Fruit fly (Drosophila melanogaster) whole organism, embryonic: ENCODE measurements around the gene CG12012.
A peak's percentile ranks its signal among the peaks of the same experiment; 100 is the strongest.

Source experiments
- B-H2 ChIP-seq: fragments of 200-800 bp; sonication (Bioruptor generic); optimal IDR thresholded peaks from 2 replicates; lab custom pipeline; 2018; ENCODE audit warnings: missing biosample characterization, mild to moderate bottlenecking, missing genetic modification characterization
- CG10147 ChIP-seq: fragments of 200-800 bp; sonication (Bioruptor generic); optimal IDR thresholded peaks from 2 replicates; lab custom pipeline; 2019; ENCODE audit warnings: missing biosample characterization, mild to moderate bottlenecking, missing genetic modification characterization, moderate library complexity
- CG10366 ChIP-seq: fragments of 200-800 bp; sonication (Bioruptor generic); IDR thresholded peaks from 2 replicates; pipeline ENCODE4 v1.3.6; 2022; ENCODE audit warnings: missing biosample characterization, missing genetic modification characterization
- CG12391 ChIP-seq: fragments of 200-800 bp; sonication (Bioruptor generic); optimal IDR thresholded peaks from 3 replicates; lab custom pipeline; 2018; ENCODE audit warnings: missing biosample characterization, mild to moderate bottlenecking, missing genetic modification characterization, moderate library complexity
- CG13287 ChIP-seq: fragments of 200-800 bp; sonication (Bioruptor generic); IDR thresholded peaks from 2 replicates; pipeline ENCODE4 v1.3.6; 2022; ENCODE audit warnings: missing biosample characterization, missing genetic modification characterization; ENCODE audit not compliant: partially characterized antibody
- CG14441 ChIP-seq: fragments of 200-800 bp; sonication (Bioruptor generic); IDR thresholded peaks from 2 replicates; pipeline ENCODE4 v1.3.6; 2022; ENCODE audit warnings: missing biosample characterization, missing genetic modification characterization
- CG15601 ChIP-seq: fragments of 200-800 bp; sonication (Bioruptor generic); optimal IDR thresholded peaks from 3 replicates; lab custom pipeline; 2019; ENCODE audit warnings: missing biosample characterization, mild to moderate bottlenecking, missing genetic modification characterization, moderate library complexity
- CG17612 ChIP-seq: fragments of 200-800 bp; sonication (Bioruptor generic); IDR thresholded peaks from 2 replicates; pipeline ENCODE4 v1.3.6; 2022; ENCODE audit warnings: missing biosample characterization, missing genetic modification characterization
- CG2120 ChIP-seq: fragments of 200-800 bp; sonication (Bioruptor generic); optimal IDR thresholded peaks from 3 replicates; lab custom pipeline; 2016; ENCODE audit warnings: missing biosample characterization, missing genetic modification characterization
- CG2875 ChIP-seq: fragments of 200-800 bp; sonication (Bioruptor generic); optimal IDR thresholded peaks from 2 replicates; lab custom pipeline; 2017; ENCODE audit warnings: missing biosample characterization, mild to moderate bottlenecking, missing genetic modification characterization, missing genetic modification reagents
- CG32772 ChIP-seq: fragments of 200-800 bp; sonication (Bioruptor generic); IDR thresholded peaks from 2 replicates; pipeline ENCODE4 v1.3.6; 2022; ENCODE audit warnings: missing biosample characterization, missing genetic modification characterization
- CG4282 ChIP-seq: fragments of 200-800 bp; sonication (Bioruptor generic); optimal IDR thresholded peaks from 2 replicates; lab custom pipeline; 2016; ENCODE audit warnings: missing biosample characterization, missing genetic modification characterization
- CG4404 ChIP-seq: fragments of 200-800 bp; sonication (Bioruptor generic); IDR thresholded peaks from 2 replicates; pipeline ENCODE4 v1.3.6; 2022; ENCODE audit warnings: missing biosample characterization, missing genetic modification characterization
- CG4730 ChIP-seq: fragments of 200-800 bp; sonication (Bioruptor generic); IDR thresholded peaks from 2 replicates; pipeline ENCODE4 v1.3.6; 2022; ENCODE audit warnings: missing biosample characterization, missing genetic modification characterization
- CG6272 ChIP-seq: fragments of 200-800 bp; sonication (Bioruptor generic); IDR thresholded peaks from 2 replicates; pipeline ENCODE4 v1.3.6; 2022; ENCODE audit warnings: missing biosample characterization, missing genetic modification characterization
- CG8359 ChIP-seq: fragments of 200-800 bp; sonication (Bioruptor generic); optimal IDR thresholded peaks from 2 replicates; lab custom pipeline; 2017; ENCODE audit warnings: missing biosample characterization, mild to moderate bottlenecking, missing genetic modification characterization, borderline replicate concordance
- Chrac-16 ChIP-seq: fragments of 200-800 bp; sonication (Bioruptor generic); optimal IDR thresholded peaks from 3 replicates; lab custom pipeline; 2016; ENCODE audit warnings: missing biosample characterization, missing genetic modification characterization
- CkIIα-i1 ChIP-seq: fragments of 200-800 bp; sonication (Bioruptor generic); IDR thresholded peaks from 2 replicates; pipeline ENCODE4 v1.3.6; 2022; ENCODE audit warnings: missing biosample characterization, missing genetic modification characterization
- D19B ChIP-seq: fragments of 200-800 bp; sonication (Bioruptor generic); optimal IDR thresholded peaks from 2 replicates; lab custom pipeline; 2017; ENCODE audit warnings: missing biosample characterization, mild to moderate bottlenecking, missing genetic modification characterization
- Dip2 ChIP-seq: fragments of 200-800 bp; sonication (Bioruptor generic); IDR thresholded peaks from 2 replicates; pipeline ENCODE4 v1.3.6; 2022; ENCODE audit warnings: missing biosample characterization, missing genetic modification characterization
- Dref ChIP-seq: fragments of 200-800 bp; sonication (Bioruptor generic); IDR thresholded peaks from 2 replicates; pipeline ENCODE4 v1.3.6; 2022; ENCODE audit warnings: missing biosample characterization, missing genetic modification characterization
- Gug ChIP-seq: fragments of 200-800 bp; sonication (Bioruptor generic); IDR thresholded peaks from 4 replicates; pipeline ENCODE4 v1.3.6; 2022; ENCODE audit warnings: missing biosample characterization, missing genetic modification characterization
- HLH3B ChIP-seq: fragments of 200-800 bp; sonication (Bioruptor generic); IDR thresholded peaks from 2 replicates; pipeline ENCODE4 v1.3.6; 2022; ENCODE audit warnings: missing biosample characterization, missing genetic modification characterization
- Hr51 ChIP-seq, 2 experiments: fragments of 200-800 bp; sonication (Bioruptor generic); optimal IDR thresholded peaks; 2 replicates in 1 of 2; 3 replicates in 1 of 2; lab custom pipeline; 2016 to 2018; ENCODE audit warnings: missing biosample characterization in 2 of 2, missing genetic modification characterization in 2 of 2, mild to moderate bottlenecking in 1 of 2, moderate library complexity in 1 of 2
- NC2β ChIP-seq: fragments of 200-800 bp; sonication (Bioruptor generic); optimal IDR thresholded peaks from 2 replicates; lab custom pipeline; 2016; ENCODE audit warnings: missing biosample characterization, missing genetic modification characterization
- NFAT ChIP-seq: fragments of 200-800 bp; sonication (Bioruptor generic); IDR thresholded peaks from 2 replicates; pipeline ENCODE4 v1.3.6; 2022; ENCODE audit warnings: missing biosample characterization, missing genetic modification characterization
- Neu2 ChIP-seq: fragments of 200-800 bp; sonication (Bioruptor generic); optimal IDR thresholded peaks from 3 replicates; lab custom pipeline; 2016; ENCODE audit warnings: missing biosample characterization, missing genetic modification characterization, borderline replicate concordance
- Nf-YB ChIP-seq: fragments of 200-800 bp; sonication (Bioruptor generic); optimal IDR thresholded peaks from 3 replicates; lab custom pipeline; 2019; ENCODE audit warnings: missing biosample characterization, mild to moderate bottlenecking, missing genetic modification characterization, moderate library complexity
- Pdp1 ChIP-seq, 2 experiments: fragments of 200-800 bp; sonication (Bioruptor generic); optimal IDR thresholded peaks; 3 replicates each; lab custom pipeline; 2016; ENCODE audit warnings: missing biosample characterization in 2 of 2, missing genetic modification characterization in 2 of 2, mild to moderate bottlenecking in 1 of 2, moderate library complexity in 1 of 2
- Ptx1 ChIP-seq: fragments of 200-800 bp; sonication (Bioruptor generic); IDR thresholded peaks from 2 replicates; pipeline ENCODE4 v1.3.6; 2022; ENCODE audit warnings: missing biosample characterization, missing genetic modification characterization
- Six4 ChIP-seq: fragments of 200-800 bp; sonication (Bioruptor generic); optimal IDR thresholded peaks from 2 replicates; lab custom pipeline; 2016; ENCODE audit warnings: missing biosample characterization, missing genetic modification characterization
- Trl ChIP-seq, 3 experiments: fragments of >200 bp in 2 of 3; fragments of 200-800 bp in 1 of 3; sonication (Bioruptor generic) in 1 of 3; optimal IDR thresholded peaks; 2 replicates in 1 of 3; 3 replicates in 2 of 3; lab custom pipeline; 2016 to 2017; ENCODE audit warnings: missing biosample characterization in 1 of 3, missing genetic modification characterization in 1 of 3
- al ChIP-seq: fragments of 200-800 bp; sonication (Bioruptor generic); IDR thresholded peaks from 2 replicates; pipeline ENCODE4 v1.3.6; 2022; ENCODE audit warnings: missing biosample characterization, missing genetic modification characterization
- ara ChIP-seq: fragments of 200-800 bp; sonication (Bioruptor generic); IDR thresholded peaks from 2 replicates; pipeline ENCODE4 v1.3.6; 2022; ENCODE audit warnings: missing biosample characterization, missing genetic modification characterization
- bbx ChIP-seq: fragments of 200-800 bp; sonication (Bioruptor generic); IDR thresholded peaks from 2 replicates; pipeline ENCODE4 v1.3.6; 2022; ENCODE audit warnings: missing biosample characterization, missing genetic modification characterization; ENCODE audit not compliant: partially characterized antibody
- bcd ChIP-seq: fragments of 200-800 bp; sonication (Bioruptor generic); optimal IDR thresholded peaks from 2 replicates; lab custom pipeline; 2017; ENCODE audit warnings: missing biosample characterization, mild to moderate bottlenecking, missing genetic modification characterization
- dimm ChIP-seq: fragments of 200-800 bp; sonication (Bioruptor generic); IDR thresholded peaks from 2 replicates; pipeline ENCODE4 v1.3.6; 2022; ENCODE audit warnings: missing biosample characterization, missing genetic modification characterization
- eve ChIP-seq, 2 experiments: fragments of >200 bp; optimal IDR thresholded peaks; 2 replicates each; lab custom pipeline; 2017; ENCODE audit warnings: missing biosample characterization in 2 of 2, missing genetic modification characterization in 2 of 2
- ind ChIP-seq: fragments of 200-800 bp; sonication (Bioruptor generic); optimal IDR thresholded peaks from 3 replicates; lab custom pipeline; 2016; ENCODE audit warnings: missing biosample characterization, missing genetic modification characterization
- kah ChIP-seq: fragments of 200-800 bp; sonication (Bioruptor generic); optimal IDR thresholded peaks from 2 replicates; lab custom pipeline; 2018; ENCODE audit warnings: missing biosample characterization, mild to moderate bottlenecking, missing genetic modification characterization
- ken ChIP-seq: fragments of 200-800 bp; sonication (Bioruptor generic); IDR thresholded peaks from 3 replicates; pipeline ENCODE4 v1.3.6; 2022; ENCODE audit warnings: missing biosample characterization, missing genetic modification characterization
- lab ChIP-seq: fragments of 200-800 bp; sonication (Bioruptor generic); optimal IDR thresholded peaks from 3 replicates; lab custom pipeline; 2017; ENCODE audit warnings: missing biosample characterization, missing genetic modification characterization, mild to moderate bottlenecking, moderate library complexity, missing genetic modification reagents
- pita ChIP-seq: fragments of 200-800 bp; sonication (Bioruptor generic); optimal IDR thresholded peaks from 2 replicates; lab custom pipeline; 2017; ENCODE audit warnings: missing biosample characterization, mild to moderate bottlenecking, missing genetic modification characterization
- pum ChIP-seq: fragments of 200-800 bp; sonication (Bioruptor generic); optimal IDR thresholded peaks from 2 replicates; lab custom pipeline; 2016; ENCODE audit warnings: missing biosample characterization, missing genetic modification characterization
- rib ChIP-seq: fragments of 200-800 bp; sonication (Bioruptor generic); IDR thresholded peaks from 2 replicates; pipeline ENCODE4 v1.3.6; 2022; ENCODE audit warnings: missing biosample characterization, missing genetic modification characterization
- salm ChIP-seq: fragments of 200-800 bp; sonication (Bioruptor generic); optimal IDR thresholded peaks from 2 replicates; lab custom pipeline; 2018; ENCODE audit warnings: missing biosample characterization, mild to moderate bottlenecking, missing genetic modification characterization
- slp2 ChIP-seq: fragments of 200-800 bp; sonication (Bioruptor generic); optimal IDR thresholded peaks from 2 replicates; lab custom pipeline; 2016; ENCODE audit warnings: missing biosample characterization, missing genetic modification characterization
- trem ChIP-seq: fragments of 200-800 bp; optimal IDR thresholded peaks from 3 replicates; lab custom pipeline; 2019; ENCODE audit warnings: missing biosample characterization, mild to moderate bottlenecking, missing genetic modification characterization, moderate library complexity
- twi ChIP-seq: fragments of 200-800 bp; optimal IDR thresholded peaks from 2 replicates; lab custom pipeline; 2019; ENCODE audit warnings: missing biosample characterization, mild to moderate bottlenecking, missing genetic modification characterization, moderate library complexity
- wor ChIP-seq: fragments of 200-800 bp; sonication (Bioruptor generic); IDR thresholded peaks from 2 replicates; pipeline ENCODE4 v1.3.6; 2022; ENCODE audit warnings: missing biosample characterization, missing genetic modification characterization

CG12012 gene

dm6 chr3L:3381869-3382488, 5.4 kb downstream of the CG12012 start (continued):
- no peak for TF ChIP-seq Trl (optimal IDR thresholded peaks at IDR 0.05; lab: Kevin White, UChicago)
- no peak for TF ChIP-seq Trl (GFP tag; optimal IDR thresholded peaks at IDR 0.05; lab: Kevin White, UChicago)
- TF ChIP-seq Neu2 (GFP tag; lab: Kevin White, UChicago): no peak
- TF ChIP-seq twi: no peak
- TF ChIP-seq dimm (GFP tag; lab: Robert Waterston, UW): peak; percentile 11; the same call in 1 of the 2 replicates
- TF ChIP-seq CG4282 (GFP tag; lab: Kevin White, UChicago): no peak
- no peak for TF ChIP-seq CkIIα-i1
- 0 out of 2 replicates have a peak, but pooled peaks have one; percentile 41 for TF ChIP-seq CG17612 (GFP tag; lab: Robert Waterston, UW)
- no peak for TF ChIP-seq CG13287 (GFP tag; lab: Robert Waterston, UW)
- TF ChIP-seq pita (GFP tag; lab: Kevin White, UChicago): no peak
- peak; percentile 47; the same call in 1 of the 2 replicates for TF ChIP-seq rib (GFP tag; lab: Robert Waterston, UW)
- TF ChIP-seq Nf-YB (GFP tag; lab: Kevin White, UChicago): no peak
- TF ChIP-seq Pdp1 (GFP tag; optimal IDR thresholded peaks at IDR 0.05; lab: Kevin White, UChicago): no peak
- TF ChIP-seq CG32772 (GFP tag; lab: Robert Waterston, UW): no peak
- no peak for TF ChIP-seq eve (GFP tag; optimal IDR thresholded peaks at IDR 0.05; lab: Kevin White, UChicago)
- TF ChIP-seq CG4730 (GFP tag; lab: Robert Waterston, UW): no peak
- TF ChIP-seq HLH3B (GFP tag; lab: Robert Waterston, UW): peak; percentile 75
- no peak for TF ChIP-seq CG4404 (GFP tag; lab: Robert Waterston, UW)
- TF ChIP-seq CG12391: no peak
- TF ChIP-seq bbx (GFP tag; lab: Robert Waterston, UW): no peak
- peak; percentile 61 for TF ChIP-seq lab (GFP tag; lab: Kevin White, UChicago)
- TF ChIP-seq ind: peak; percentile 51
- peak; percentile 23 for TF ChIP-seq CG2120 (GFP tag; lab: Kevin White, UChicago)
- TF ChIP-seq ken: peak; percentile 70
- TF ChIP-seq trem (tag; lab: Kevin White, UChicago): no peak
- no peak for TF ChIP-seq bcd
- TF ChIP-seq Dip2 (GFP tag; lab: Robert Waterston, UW): no peak
- peak; percentile 13; the same call in 1 of the 2 replicates for TF ChIP-seq wor (GFP tag; lab: Robert Waterston, UW)
- no peak for TF ChIP-seq kah (GFP tag; lab: Kevin White, UChicago)
- TF ChIP-seq CG8359 (GFP tag; lab: Kevin White, UChicago): no peak
- TF ChIP-seq NFAT (GFP tag; lab: Robert Waterston, UW): peak; percentile 74
- TF ChIP-seq B-H2: no peak
- TF ChIP-seq Six4: no peak
- TF ChIP-seq salm (tag; lab: Kevin White, UChicago): no peak
- TF ChIP-seq CG2875 (GFP tag; lab: Kevin White, UChicago): no peak
- TF ChIP-seq ara (GFP tag; lab: Robert Waterston, UW): peak; percentile 38; the same call in 1 of the 2 replicates
- TF ChIP-seq Ptx1 (GFP tag; lab: Robert Waterston, UW): peak; percentile 65
- no peak for TF ChIP-seq CG15601 (tag; lab: Kevin White, UChicago)
- no peak for TF ChIP-seq pum (GFP tag; lab: Kevin White, UChicago)
- peak; percentile 64 for TF ChIP-seq CG10366 (GFP tag; lab: Robert Waterston, UW)
- TF ChIP-seq CG6272 (GFP tag; lab: Robert Waterston, UW): no peak
- TF ChIP-seq Dref (GFP tag; lab: Robert Waterston, UW): no peak
- TF ChIP-seq Gug: 0 out of 4 replicates have a peak, but pooled peaks have one; percentile 23
- no peak for TF ChIP-seq NC2β (GFP tag; lab: Kevin White, UChicago)
- peak; percentile 75 for TF ChIP-seq al (GFP tag; lab: Robert Waterston, UW)
- peak in 1 of 2 experiments; percentile 63 for TF ChIP-seq Hr51 (GFP tag; optimal IDR thresholded peaks at IDR 0.05; lab: Kevin White, UChicago)
- TF ChIP-seq CG10147 (GFP tag; lab: Kevin White, UChicago): peak; percentile 54
- TF ChIP-seq CG14441: peak; percentile 71
- no peak for TF ChIP-seq slp2 (GFP tag; lab: Kevin White, UChicago)
- TF ChIP-seq Chrac-16 (GFP tag; lab: Kevin White, UChicago): peak; percentile 32
- peak; percentile 6 for TF ChIP-seq D19B (GFP tag; lab: Kevin White, UChicago)
